Fruit fly (Drosophila melanogaster) whole organism, embryonic: ENCODE measurements around the gene CG14286.

Source experiments
- ATbp ChIP-seq: fragments of 200-800 bp; sonication (Bioruptor generic); optimal IDR thresholded peaks from 2 replicates; lab custom pipeline; 2017; ENCODE audit warnings: missing biosample characterization, mild to moderate bottlenecking, missing genetic modification characterization, missing genetic modification reagents
- Atf3 ChIP-seq: fragments of 200-800 bp; sonication (Bioruptor generic); optimal IDR thresholded peaks from 3 replicates; lab custom pipeline; 2016; ENCODE audit warnings: missing biosample characterization, missing genetic modification characterization
- Blimp-1 ChIP-seq: fragments of 200-800 bp; sonication (Bioruptor generic); optimal IDR thresholded peaks from 3 replicates; lab custom pipeline; 2018; ENCODE audit warnings: missing biosample characterization, missing genetic modification characterization, mild to moderate bottlenecking, moderate library complexity, missing genetic modification reagents
- CG10274 ChIP-seq: fragments of 200-800 bp; sonication (Bioruptor generic); optimal IDR thresholded peaks from 3 replicates; lab custom pipeline; 2017; ENCODE audit warnings: missing biosample characterization, mild to moderate bottlenecking, missing genetic modification characterization
- CG10462 ChIP-seq: fragments of 200-800 bp; sonication (Bioruptor generic); optimal IDR thresholded peaks from 2 replicates; lab custom pipeline; 2016; ENCODE audit warnings: missing biosample characterization, missing genetic modification characterization
- CG10543 ChIP-seq: fragments of 200-800 bp; sonication (Bioruptor generic); optimal IDR thresholded peaks from 3 replicates; lab custom pipeline; 2017; ENCODE audit warnings: missing biosample characterization, mild to moderate bottlenecking, missing genetic modification characterization, moderate library complexity
- CG10979 ChIP-seq: fragments of 200-800 bp; sonication (Bioruptor generic); optimal IDR thresholded peaks from 2 replicates; lab custom pipeline; 2018; ENCODE audit warnings: missing biosample characterization, mild to moderate bottlenecking, missing genetic modification characterization, moderate library complexity
- CG13894 ChIP-seq: fragments of 200-800 bp; sonication (Bioruptor generic); optimal IDR thresholded peaks from 3 replicates; lab custom pipeline; 2018; ENCODE audit warnings: missing biosample characterization, mild to moderate bottlenecking, missing genetic modification characterization, moderate library complexity
- CG14965 ChIP-seq: fragments of 200-800 bp; sonication (Bioruptor generic); optimal IDR thresholded peaks from 2 replicates; lab custom pipeline; 2016; ENCODE audit warnings: missing biosample characterization, missing genetic modification characterization, borderline replicate concordance
- CG15073 ChIP-seq: fragments of 200-800 bp; sonication (Bioruptor generic); optimal IDR thresholded peaks from 2 replicates; lab custom pipeline; 2016; ENCODE audit warnings: missing biosample characterization, missing genetic modification characterization
- CG17361 ChIP-seq: fragments of 200-800 bp; sonication (Bioruptor generic); IDR thresholded peaks from 3 replicates; pipeline ENCODE4 v1.3.6; 2022; ENCODE audit warnings: missing biosample characterization, missing genetic modification characterization
- CG17612 ChIP-seq: fragments of 200-800 bp; sonication (Bioruptor generic); IDR thresholded peaks from 2 replicates; pipeline ENCODE4 v1.3.6; 2022; ENCODE audit warnings: missing biosample characterization, missing genetic modification characterization
- CG17829 ChIP-seq: fragments of 200-800 bp; optimal IDR thresholded peaks from 2 replicates; lab custom pipeline; 2019; ENCODE audit warnings: missing biosample characterization, mild to moderate bottlenecking, missing genetic modification characterization, moderate library complexity
- CG2120 ChIP-seq: fragments of 200-800 bp; sonication (Bioruptor generic); optimal IDR thresholded peaks from 3 replicates; lab custom pipeline; 2016; ENCODE audit warnings: missing biosample characterization, missing genetic modification characterization
- CG2202 ChIP-seq: fragments of 200-800 bp; sonication (Bioruptor generic); optimal IDR thresholded peaks from 2 replicates; lab custom pipeline; 2018; ENCODE audit warnings: missing biosample characterization, mild to moderate bottlenecking, missing genetic modification characterization
- CG32772 ChIP-seq: fragments of 200-800 bp; sonication (Bioruptor generic); IDR thresholded peaks from 2 replicates; pipeline ENCODE4 v1.3.6; 2022; ENCODE audit warnings: missing biosample characterization, missing genetic modification characterization
- CG3407 ChIP-seq: fragments of 200-800 bp; sonication (Bioruptor generic); optimal IDR thresholded peaks from 2 replicates; lab custom pipeline; 2018; ENCODE audit warnings: missing biosample characterization, mild to moderate bottlenecking, missing genetic modification characterization
- CG34224 ChIP-seq: fragments of 200-800 bp; sonication (Bioruptor generic); IDR thresholded peaks from 3 replicates; pipeline ENCODE4 v1.3.6; 2022; ENCODE audit warnings: missing biosample characterization, missing genetic modification characterization; ENCODE audit not compliant: partially characterized antibody
- CG4404 ChIP-seq: fragments of 200-800 bp; sonication (Bioruptor generic); IDR thresholded peaks from 2 replicates; pipeline ENCODE4 v1.3.6; 2022; ENCODE audit warnings: missing biosample characterization, missing genetic modification characterization
- CG4820 ChIP-seq: fragments of 200-800 bp; sonication (Bioruptor generic); optimal IDR thresholded peaks from 3 replicates; lab custom pipeline; 2016; ENCODE audit warnings: missing biosample characterization, missing genetic modification characterization
- CG4854 ChIP-seq: fragments of 200-800 bp; sonication (Bioruptor generic); optimal IDR thresholded peaks from 2 replicates; lab custom pipeline; 2016; ENCODE audit warnings: missing biosample characterization, missing genetic modification characterization, inconsistent platforms
- CG6689 ChIP-seq: fragments of 200-800 bp; sonication (Bioruptor generic); IDR thresholded peaks from 2 replicates; pipeline ENCODE4 v1.3.6; 2022; ENCODE audit warnings: missing biosample characterization, missing genetic modification characterization
- CG7372 ChIP-seq: fragments of 200-800 bp; sonication (Bioruptor generic); IDR thresholded peaks from 2 replicates; pipeline ENCODE4 v1.3.6; 2022; ENCODE audit warnings: missing biosample characterization, missing genetic modification characterization
- CG8359 ChIP-seq: fragments of 200-800 bp; sonication (Bioruptor generic); optimal IDR thresholded peaks from 2 replicates; lab custom pipeline; 2017; ENCODE audit warnings: missing biosample characterization, mild to moderate bottlenecking, missing genetic modification characterization, borderline replicate concordance
- CG8924 ChIP-seq: fragments of 200-800 bp; optimal IDR thresholded peaks from 3 replicates; lab custom pipeline; 2019; ENCODE audit warnings: missing biosample characterization, mild to moderate bottlenecking, missing genetic modification characterization, moderate library complexity
- CG9609 ChIP-seq: fragments of 200-800 bp; sonication (Bioruptor generic); optimal IDR thresholded peaks from 3 replicates; lab custom pipeline; 2016; ENCODE audit warnings: missing biosample characterization, missing genetic modification characterization
- Chrac-16 ChIP-seq: fragments of 200-800 bp; sonication (Bioruptor generic); optimal IDR thresholded peaks from 3 replicates; lab custom pipeline; 2016; ENCODE audit warnings: missing biosample characterization, missing genetic modification characterization
- D19B ChIP-seq: fragments of 200-800 bp; sonication (Bioruptor generic); optimal IDR thresholded peaks from 2 replicates; lab custom pipeline; 2017; ENCODE audit warnings: missing biosample characterization, mild to moderate bottlenecking, missing genetic modification characterization
- Dip3 ChIP-seq: fragments of 200-800 bp; sonication (Bioruptor generic); optimal IDR thresholded peaks from 3 replicates; lab custom pipeline; 2016; ENCODE audit warnings: missing biosample characterization, missing genetic modification characterization
- HHEX ChIP-seq: fragments of 200-800 bp; sonication (Bioruptor generic); optimal IDR thresholded peaks from 3 replicates; lab custom pipeline; 2017; ENCODE audit warnings: missing biosample characterization, mild to moderate bottlenecking, missing genetic modification characterization, missing genetic modification reagents
- HLHmδ ChIP-seq: fragments of 200-800 bp; sonication (Bioruptor generic); optimal IDR thresholded peaks from 2 replicates; lab custom pipeline; 2018; ENCODE audit warnings: missing biosample characterization, mild to moderate bottlenecking, missing genetic modification characterization, moderate library complexity
- Hsf ChIP-seq: fragments of 200-800 bp; sonication (Bioruptor generic); optimal IDR thresholded peaks from 3 replicates; lab custom pipeline; 2016; ENCODE audit warnings: missing biosample characterization, missing genetic modification characterization
- Max ChIP-seq: fragments of 200-800 bp; sonication (Bioruptor generic); optimal IDR thresholded peaks from 2 replicates; lab custom pipeline; 2016; ENCODE audit warnings: missing biosample characterization, mild to moderate bottlenecking, missing genetic modification characterization
- NK7.1 ChIP-seq: fragments of 200-800 bp; sonication (Bioruptor generic); optimal IDR thresholded peaks from 3 replicates; lab custom pipeline; 2016; ENCODE audit warnings: missing biosample characterization, missing genetic modification characterization
- Oli ChIP-seq: fragments of 200-800 bp; sonication (Bioruptor generic); optimal IDR thresholded peaks from 2 replicates; lab custom pipeline; 2018; ENCODE audit warnings: missing biosample characterization, mild to moderate bottlenecking, missing genetic modification characterization, moderate library complexity
- Poxn ChIP-seq: fragments of 200-800 bp; sonication (Bioruptor generic); IDR thresholded peaks from 2 replicates; pipeline ENCODE4 v1.3.6; 2022; ENCODE audit warnings: missing biosample characterization, missing genetic modification characterization
- Rx ChIP-seq: fragments of 200-800 bp; sonication (Bioruptor generic); IDR thresholded peaks from 2 replicates; pipeline ENCODE4 v1.3.6; 2022; ENCODE audit warnings: missing biosample characterization, missing genetic modification characterization
- ara ChIP-seq: fragments of 200-800 bp; sonication (Bioruptor generic); IDR thresholded peaks from 2 replicates; pipeline ENCODE4 v1.3.6; 2022; ENCODE audit warnings: missing biosample characterization, missing genetic modification characterization
- cato ChIP-seq: fragments of 200-800 bp; sonication (Bioruptor generic); optimal IDR thresholded peaks from 2 replicates; lab custom pipeline; 2016; ENCODE audit warnings: missing biosample characterization, missing genetic modification characterization, borderline replicate concordance
- dimm ChIP-seq: fragments of 200-800 bp; sonication (Bioruptor generic); IDR thresholded peaks from 2 replicates; pipeline ENCODE4 v1.3.6; 2022; ENCODE audit warnings: missing biosample characterization, missing genetic modification characterization
- dysf ChIP-seq: fragments of 200-800 bp; sonication (Bioruptor generic); IDR thresholded peaks from 3 replicates; pipeline ENCODE4 v1.3.6; 2022; ENCODE audit warnings: missing biosample characterization, missing genetic modification characterization
- fd64A ChIP-seq: fragments of 200-800 bp; sonication (Bioruptor generic); optimal IDR thresholded peaks from 3 replicates; lab custom pipeline; 2018; ENCODE audit warnings: missing biosample characterization, mild to moderate bottlenecking, missing genetic modification characterization
- kay ChIP-seq: fragments of 200-800 bp; sonication (Bioruptor generic); optimal IDR thresholded peaks from 2 replicates; lab custom pipeline; 2016; ENCODE audit warnings: missing biosample characterization, missing genetic modification characterization
- knrl ChIP-seq: fragments of 200-800 bp; sonication (Bioruptor generic); IDR thresholded peaks from 3 replicates; pipeline ENCODE4 v1.3.6; 2022; ENCODE audit warnings: missing biosample characterization, missing genetic modification characterization; ENCODE audit not compliant: partially characterized antibody
- nom ChIP-seq: fragments of 200-800 bp; sonication (Bioruptor generic); optimal IDR thresholded peaks from 2 replicates; lab custom pipeline; 2017; ENCODE audit warnings: missing biosample characterization, missing genetic modification characterization, mild to moderate bottlenecking, moderate library complexity, missing genetic modification reagents
- oc ChIP-seq: fragments of 200-800 bp; sonication (Bioruptor generic); optimal IDR thresholded peaks from 2 replicates; lab custom pipeline; 2018; ENCODE audit warnings: missing biosample characterization, mild to moderate bottlenecking, missing genetic modification characterization, moderate library complexity
- sd ChIP-seq: fragments of 200-800 bp; sonication (Bioruptor generic); optimal IDR thresholded peaks from 3 replicates; lab custom pipeline; 2018; ENCODE audit warnings: missing biosample characterization, mild to moderate bottlenecking, missing genetic modification characterization, moderate library complexity
- unc-4 ChIP-seq: fragments of 200-800 bp; sonication (Bioruptor generic); IDR thresholded peaks from 2 replicates; pipeline ENCODE4 v1.3.6; 2022; ENCODE audit warnings: missing biosample characterization, missing genetic modification characterization; ENCODE audit not compliant: partially characterized antibody
- vfl ChIP-seq: fragments of 200-800 bp; sonication (Bioruptor generic); optimal IDR thresholded peaks from 2 replicates; lab custom pipeline; 2016; ENCODE audit warnings: missing biosample characterization, missing genetic modification characterization
- zfh1 ChIP-seq: fragments of 200-800 bp; sonication (Bioruptor generic); IDR thresholded peaks from 3 replicates; pipeline ENCODE4 v1.3.6; 2022; ENCODE audit warnings: missing biosample characterization, missing genetic modification characterization

CG14286 gene

DNA sequence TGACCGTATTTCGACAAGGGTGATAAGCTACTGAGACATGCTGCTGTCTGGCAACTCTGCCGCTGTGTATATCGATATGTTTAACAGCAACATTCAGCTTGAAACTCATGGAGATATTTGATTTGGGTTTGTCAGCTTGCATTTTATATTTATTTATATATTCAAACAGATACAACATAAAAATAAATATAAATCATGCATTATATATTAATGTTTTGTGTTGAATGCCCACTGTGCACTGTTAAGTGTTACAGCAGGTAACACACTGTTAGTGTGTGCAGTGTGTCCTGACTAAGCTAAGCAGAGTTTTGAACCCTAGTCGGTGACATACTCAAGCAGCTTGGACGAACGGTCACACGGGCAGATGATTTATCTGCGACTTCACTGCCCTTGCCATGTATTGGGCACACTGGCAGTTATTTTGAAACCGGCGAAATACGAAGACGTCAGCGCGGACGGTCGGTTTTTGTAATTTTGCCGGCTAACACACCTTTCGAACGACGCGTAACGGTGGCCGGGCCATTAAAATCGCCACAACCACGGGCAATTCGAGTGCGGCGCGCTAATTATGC lies 40.2 kb upstream of the CG14286 start, which contains the start of the genes snRNP-U1-C and gukh (continued):
- TF ChIP-seq knrl (GFP tag; lab: Robert Waterston, UW) (peak; percentile 72), CG10543 (GFP tag; lab: Kevin White, UChicago) (peak; percentile 71), cato (peak; percentile 20), zfh1 (GFP tag; lab: Robert Waterston, UW) (peak; percentile 87), dysf (GFP tag; lab: Robert Waterston, UW) (peak; percentile 84), nom (GFP tag; lab: Kevin White, UChicago) (peak; percentile 45), HHEX (GFP tag; lab: Kevin White, UChicago) (peak; percentile 25), CG17612 (GFP tag; lab: Robert Waterston, UW) (peak; percentile 54), dimm (GFP tag; lab: Robert Waterston, UW) (peak; percentile 53), CG15073 (no peak), vfl (GFP tag; lab: Kevin White, UChicago) (peak; percentile 48), CG6689 (GFP tag; lab: Robert Waterston, UW) (peak; percentile 72), Atf3 (GFP tag; lab: Kevin White, UChicago) (peak; percentile 67), CG10274 (GFP tag; lab: Kevin White, UChicago) (no peak), CG14965 (no peak), Hsf (GFP tag; lab: Kevin White, UChicago) (peak; percentile 68), CG10462 (GFP tag; lab: Kevin White, UChicago) (peak; percentile 26), CG17361 (peak; percentile 76), Rx (peak; percentile 48), unc-4 (GFP tag; lab: Robert Waterston, UW) (peak; percentile 77), CG8924 (tag; lab: Kevin White, UChicago) (peak; percentile 90), D19B (GFP tag; lab: Kevin White, UChicago) (peak; percentile 41), HLHmδ (GFP tag; lab: Kevin White, UChicago) (peak; percentile 6), CG10979 (tag; lab: Kevin White, UChicago) (peak; percentile 65), CG17829 (tag; lab: Kevin White, UChicago) (peak; percentile 92), Oli (tag; lab: Kevin White, UChicago) (peak; percentile 77), kay (peak; percentile 47), CG32772 (GFP tag; lab: Robert Waterston, UW) (peak; percentile 60; the same call in 1 of the 2 replicates), CG4404 (GFP tag; lab: Robert Waterston, UW) (peak; percentile 70), oc (tag; lab: Kevin White, UChicago) (peak; percentile 75), NK7.1 (GFP tag; lab: Kevin White, UChicago) (no peak), CG8359 (GFP tag; lab: Kevin White, UChicago) (no peak), Max (GFP tag; lab: Kevin White, UChicago) (peak; percentile 66), sd (tag; lab: Kevin White, UChicago) (peak; percentile 66), Blimp-1 (GFP tag; lab: Kevin White, UChicago) (peak; percentile 77), Poxn (GFP tag; lab: Robert Waterston, UW) (peak; percentile 35), Dip3 (GFP tag; lab: Kevin White, UChicago) (peak; percentile 43), CG2120 (GFP tag; lab: Kevin White, UChicago) (peak; percentile 84), CG13894 (peak; percentile 84), CG9609 (GFP tag; lab: Kevin White, UChicago) (peak; percentile 19), CG4854 (GFP tag; lab: Kevin White, UChicago) (peak; percentile 25), CG3407 (GFP tag; lab: Kevin White, UChicago) (no peak), CG4820 (peak; percentile 39), fd64A (no peak), CG2202 (tag; lab: Kevin White, UChicago) (peak; percentile 57), ATbp (GFP tag; lab: Kevin White, UChicago) (peak; percentile 39), ara (GFP tag; lab: Robert Waterston, UW) (no peak), CG7372 (peak; percentile 88), Chrac-16 (peak; percentile 82), CG34224 (GFP tag; lab: Robert Waterston, UW) (peak; percentile 53)
